Worm (Caenorhabditis elegans): ENCODE data around the gene txt-12.

Gene txt-12

DNA sequence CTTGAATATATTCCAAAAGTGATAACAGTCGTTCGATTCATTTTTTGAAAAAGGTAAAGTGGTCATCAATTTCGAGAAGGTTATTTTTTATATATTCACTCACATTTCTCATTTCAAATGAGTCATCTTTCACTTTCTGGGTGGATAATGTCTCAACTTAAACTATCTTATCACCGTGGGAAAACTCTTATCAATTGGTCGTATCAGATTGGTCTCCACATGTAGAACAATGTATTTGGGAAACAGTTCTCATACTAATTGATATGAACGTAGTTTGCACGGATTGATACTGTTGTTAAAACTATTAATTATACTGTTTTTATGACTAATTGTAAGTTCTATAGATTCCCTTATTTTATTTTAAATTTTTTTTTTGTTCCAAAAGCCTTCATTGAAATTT, 41.0 kb downstream of the txt-12 start:
- TF ChIP-seq lir-3 (tag; optimal IDR thresholded peaks at IDR 0.05): no peak
- no peak for TF ChIP-seq mdt-29 (GFP tag; IDR thresholded peaks at IDR 0.05)
- peak; percentile 36 for TF ChIP-seq nhr-28 (tag; optimal IDR thresholded peaks at IDR 0.05)
- TF ChIP-seq rbr-2 (tag; optimal IDR thresholded peaks at IDR 0.05): no peak
- no peak for TF ChIP-seq egl-43 (GFP tag; IDR thresholded peaks at IDR 0.05)
- TF ChIP-seq snpc-4 (tag; optimal IDR thresholded peaks at IDR 0.05): no peak
- no peak for TF ChIP-seq mep-1 (tag; optimal IDR thresholded peaks at IDR 0.05)
- no peak for TF ChIP-seq ceh-82 (tag; optimal IDR thresholded peaks at IDR 0.05)
- no peak for TF ChIP-seq nhr-76 (tag; optimal IDR thresholded peaks at IDR 0.05)
- no peak for TF ChIP-seq saeg-2 (GFP tag; IDR thresholded peaks at IDR 0.05)
- TF ChIP-seq lin-13 (GFP tag; optimal IDR thresholded peaks at IDR 0.05): no peak
- no peak for TF ChIP-seq aly-2 (tag; optimal IDR thresholded peaks at IDR 0.05)
- TF ChIP-seq cey-2 (tag; optimal IDR thresholded peaks at IDR 0.05; ENCODE audit: borderline replicate concordance, insufficient read depth): no peak
- no peak for TF ChIP-seq jun-1 (tag; optimal IDR thresholded peaks at IDR 0.05)
- no peak for TF ChIP-seq spr-3 (GFP tag; optimal IDR thresholded peaks at IDR 0.05)
- TF ChIP-seq lin-15B (tag; optimal IDR thresholded peaks at IDR 0.05): no peak
- TF ChIP-seq php-3 (GFP tag; IDR thresholded peaks at IDR 0.05): no peak
- no peak for TF ChIP-seq lin-1 (GFP tag; IDR thresholded peaks at IDR 0.05)
- TF ChIP-seq dmd-6 (GFP tag; IDR thresholded peaks at IDR 0.05): peak; percentile 16; the same call in 1 of the 2 replicates
- no peak for TF ChIP-seq Y5F2A.4 (GFP tag; optimal IDR thresholded peaks at IDR 0.05)
- TF ChIP-seq daf-8 (GFP tag; IDR thresholded peaks at IDR 0.05): no peak
- peak; percentile 8 for TF ChIP-seq nhr-6 (tag; optimal IDR thresholded peaks at IDR 0.05)
- no peak for TF ChIP-seq F44E2.7 (GFP tag; IDR thresholded peaks at IDR 0.05)
- TF ChIP-seq zag-1 (tag; optimal IDR thresholded peaks at IDR 0.05): no peak
- no peak for TF ChIP-seq nhr-77 (tag; optimal IDR thresholded peaks at IDR 0.05)
- TF ChIP-seq daf-16 (GFP tag; optimal IDR thresholded peaks at IDR 0.05): no peak
- peak; percentile 25 for TF ChIP-seq daf-16 (tag; optimal IDR thresholded peaks at IDR 0.05)
- no peak for TF ChIP-seq madf-9 (GFP tag; conservative IDR thresholded peaks at IDR 0.05)
- TF ChIP-seq lin-38 (GFP tag; IDR thresholded peaks at IDR 0.05): no peak

DNA sequence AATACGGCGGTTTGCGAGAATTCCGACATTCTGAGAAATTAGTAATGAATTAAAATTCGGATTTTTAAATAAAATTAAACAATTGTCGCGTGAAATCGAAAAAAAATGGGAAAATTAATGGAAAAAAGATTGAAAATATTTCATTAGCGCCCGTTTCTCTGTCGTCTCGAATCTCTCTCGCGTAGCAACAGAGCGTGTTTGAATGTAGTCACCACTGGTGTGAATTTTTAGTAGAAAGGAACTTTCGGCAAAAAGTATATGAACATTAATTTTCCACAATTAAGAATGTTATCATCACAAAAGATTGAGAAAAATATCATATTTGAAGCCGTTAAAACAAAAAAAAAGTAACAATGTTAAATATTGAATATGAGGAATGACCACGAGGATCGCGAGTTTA, 44.0 kb downstream of the txt-12 start, which contains the start of gene aipl-1:
Gene aipl-1 (minus strand): TSS at position 30 of the 400 bp plus-strand sequence.
- TF ChIP-seq lim-7 (GFP tag; IDR thresholded peaks at IDR 0.05) (no peak), daf-8 (GFP tag; IDR thresholded peaks at IDR 0.05) (no peak), hmg-1.1 (GFP tag; IDR thresholded peaks at IDR 0.05) (peak; percentile 43; the same call in 1 of the 2 replicates), mdl-1 (tag; optimal IDR thresholded peaks at IDR 0.05) (peak in 1 of 2 experiments; percentile 21), tra-1 (GFP tag; IDR thresholded peaks at IDR 0.05) (no peak), duxl-1 (tag; optimal IDR thresholded peaks at IDR 0.05; ENCODE audit: poor library complexity) (no peak), nhr-77 (tag; optimal IDR thresholded peaks at IDR 0.05) (peak; percentile 79), zag-1 (tag; optimal IDR thresholded peaks at IDR 0.05) (no peak), lin-38 (GFP tag; IDR thresholded peaks at IDR 0.05) (peak; percentile 95), ceh-32 (tag; optimal IDR thresholded peaks at IDR 0.05; ENCODE audit: poor library complexity) (no peak), dmd-8 (GFP tag; IDR thresholded peaks at IDR 0.05) (no peak), spr-3 (GFP tag; optimal IDR thresholded peaks at IDR 0.05) (no peak), pqm-1 (tag; optimal IDR thresholded peaks at IDR 0.05) (no peak), dmd-9 (GFP tag; IDR thresholded peaks at IDR 0.05) (no peak), hlh-30 (tag; optimal IDR thresholded peaks at IDR 0.05; ENCODE audit: insufficient read depth) (peak; percentile 63), cey-2 (tag; optimal IDR thresholded peaks at IDR 0.05; ENCODE audit: borderline replicate concordance, insufficient read depth) (no peak), nhr-102 (tag; optimal IDR thresholded peaks at IDR 0.05) (no peak), fkh-10 (GFP tag; optimal IDR thresholded peaks at IDR 0.05) (peak; percentile 60), dpl-1 (GFP tag; optimal IDR thresholded peaks at IDR 0.05) (peak; percentile 85), F49E8.2 (tag; optimal IDR thresholded peaks at IDR 0.05; ENCODE audit: borderline replicate concordance) (no peak), saeg-2 (GFP tag; IDR thresholded peaks at IDR 0.05) (no peak), ceh-62 (tag; optimal IDR thresholded peaks at IDR 0.05) (no peak), dve-1 (tag; optimal IDR thresholded peaks at IDR 0.05; ENCODE audit: insufficient read depth) (peak; percentile 55), mdt-29 (GFP tag; IDR thresholded peaks at IDR 0.05) (no peak), F10B5.3 (tag; optimal IDR thresholded peaks at IDR 0.05) (no peak), php-3 (GFP tag; IDR thresholded peaks at IDR 0.05) (no peak), T20F7.1 (GFP tag; optimal IDR thresholded peaks at IDR 0.05) (peak; percentile 30), nhr-28 (tag; optimal IDR thresholded peaks at IDR 0.05) (peak; percentile 69), ceh-82 (tag; optimal IDR thresholded peaks at IDR 0.05) (no peak), hif-1 (tag; optimal IDR thresholded peaks at IDR 0.05) (peak in 1 of 2 experiments; percentile 72), snpc-1.2 (GFP tag; IDR thresholded peaks at IDR 0.05) (no peak), lsy-2 (tag; optimal IDR thresholded peaks at IDR 0.05) (peak in 1 of 2 experiments; percentile 46)

Data from whole organism, L4 larva.